Fruit fly (Drosophila melanogaster) whole organism: Measurements from ENCODE around the gene sicily.

Experiments
- CG8478 ChIP-seq: fragments of >200 bp; optimal IDR thresholded peaks from 2 replicates; lab custom pipeline; 2018; ENCODE audit warnings: inconsistent platforms
- usp ChIP-seq: fragments of >200 bp; optimal IDR thresholded peaks from 2 replicates; lab custom pipeline; 2017; ENCODE audit warnings: missing biosample characterization, missing genetic modification characterization, mixed read lengths

dm6 chrX:11849267-11849666 is 42.3 kb upstream of the sicily start:
- no peak for TF ChIP-seq usp (GFP tag; lab: Kevin White, UChicago)
- TF ChIP-seq CG8478 = no peak
